Worm (Caenorhabditis elegans) whole organism, L4 larva: ENCODE results near the gene ZK1055.6.

Experiments used
- F37D6.2 ChIP-seq: sonication (generic microtip); optimal IDR thresholded peaks from 2 replicates; lab custom pipeline; 2016; ENCODE audit warnings: mild to moderate bottlenecking, missing genetic modification characterization, missing compliant biosample characterization
- ZK546.5 ChIP-seq, 2 experiments: sonication (generic microtip); optimal IDR thresholded peaks; 2 replicates each; lab custom pipeline; 2017; ENCODE audit warnings: missing biosample characterization in 2 of 2, missing genetic modification characterization in 2 of 2
- ceh-20 ChIP-seq: fragments of 200-800 bp; sonication (Bioruptor generic); IDR thresholded peaks from 2 replicates; pipeline ENCODE4 v1.3.6; 2022; ENCODE audit warnings: missing genetic modification reagents, missing genetic modification characterization, missing compliant biosample characterization
- ceh-28 ChIP-seq: fragments of 150-350 bp; optimal IDR thresholded peaks from 2 replicates; lab custom pipeline; 2014; ENCODE audit warnings: missing biosample characterization, missing genetic modification reagents, missing genetic modification characterization
- ceh-44 ChIP-seq: fragments of 200-800 bp; sonication (Bioruptor generic); IDR thresholded peaks from 2 replicates; pipeline ENCODE4 v1.3.6; 2022; ENCODE audit warnings: missing genetic modification reagents, missing genetic modification characterization, missing compliant biosample characterization
- ceh-82 ChIP-seq: sonication (generic microtip); optimal IDR thresholded peaks from 2 replicates; lab custom pipeline; 2017; ENCODE audit warnings: missing biosample characterization, missing genetic modification characterization
- ces-1 ChIP-seq: fragments of 150-350 bp; sonication (generic microtip); optimal IDR thresholded peaks from 4 replicates; lab custom pipeline; 2014; ENCODE audit warnings: missing biosample characterization, missing genetic modification reagents, missing genetic modification characterization
- cey-2 ChIP-seq: sonication (generic microtip); optimal IDR thresholded peaks from 3 replicates; lab custom pipeline; 2017; ENCODE audit warnings: missing genetic modification characterization, mild to moderate bottlenecking, missing compliant biosample characterization, antibody characterized with exemption, borderline replicate concordance; ENCODE audit not compliant: insufficient read depth
- daf-16 ChIP-seq, 3 experiments: sonication (generic microtip); optimal IDR thresholded peaks; 2 replicates each; lab custom pipeline; 2016 to 2017; ENCODE audit warnings: missing genetic modification characterization in 3 of 3, missing genetic modification reagents in 3 of 3, mild to moderate bottlenecking in 2 of 3, missing compliant biosample characterization in 2 of 3, missing biosample characterization in 1 of 3, moderate library complexity in 1 of 3
- daf-19 ChIP-seq: fragments of 200-800 bp; sonication (Bioruptor generic); conservative IDR thresholded peaks from 2 replicates; pipeline ENCODE4 v1.3.6; 2022; ENCODE audit warnings: missing genetic modification characterization, missing compliant biosample characterization
- dmd-9 ChIP-seq: fragments of 200-800 bp; sonication (Bioruptor generic); IDR thresholded peaks from 2 replicates; pipeline ENCODE4 v1.3.6; 2022; ENCODE audit warnings: missing genetic modification reagents, missing genetic modification characterization, missing compliant biosample characterization
- duxl-1 ChIP-seq: sonication (generic microtip); optimal IDR thresholded peaks from 2 replicates; lab custom pipeline; 2016; ENCODE audit warnings: mild to moderate bottlenecking, missing genetic modification characterization, moderate library complexity, missing compliant biosample characterization; ENCODE audit not compliant: poor library complexity
- dve-1 ChIP-seq: sonication (generic microtip); optimal IDR thresholded peaks from 2 replicates; lab custom pipeline; 2017; ENCODE audit warnings: antibody characterized with exemption, mild to moderate bottlenecking, missing genetic modification characterization, missing compliant biosample characterization; ENCODE audit not compliant: insufficient read depth
- egl-27 ChIP-seq: sonication (generic microtip); optimal IDR thresholded peaks from 3 replicates; lab custom pipeline; 2017; ENCODE audit warnings: missing biosample characterization, missing genetic modification reagents, missing genetic modification characterization
- hif-1 ChIP-seq, 2 experiments: sonication (generic microtip); optimal IDR thresholded peaks; 2 replicates each; lab custom pipeline; 2016 to 2017; ENCODE audit warnings: missing compliant biosample characterization in 2 of 2, missing genetic modification characterization in 2 of 2, missing genetic modification reagents in 2 of 2, missing genotype in 2 of 2, mild to moderate bottlenecking in 1 of 2
- hlh-11 ChIP-seq: fragments of 200-800 bp; sonication (Bioruptor generic); optimal IDR thresholded peaks from 2 replicates; lab custom pipeline; 2018; ENCODE audit warnings: mild to moderate bottlenecking, missing genetic modification characterization, missing compliant biosample characterization
- jun-1 ChIP-seq: fragments of 150-350 bp; optimal IDR thresholded peaks from 2 replicates; lab custom pipeline; 2014; ENCODE audit warnings: missing biosample characterization, missing genetic modification reagents, missing genetic modification characterization
- lin-15B ChIP-seq: fragments of 150-350 bp; sonication (generic microtip); optimal IDR thresholded peaks from 3 replicates; lab custom pipeline; 2014; ENCODE audit warnings: missing biosample characterization, missing genetic modification characterization
- lin-29 ChIP-seq: fragments of 200-800 bp; sonication (Bioruptor generic); IDR thresholded peaks from 2 replicates; pipeline ENCODE4 v1.3.6; 2022; ENCODE audit warnings: missing genetic modification reagents, missing genetic modification characterization, missing compliant biosample characterization
- lin-39 ChIP-seq: fragments of 150-350 bp; optimal IDR thresholded peaks from 2 replicates; lab custom pipeline; 2014; ENCODE audit warnings: missing biosample characterization, missing genetic modification reagents, missing genetic modification characterization
- lsy-2 ChIP-seq, 2 experiments: fragments of 150-350 bp in 1 of 2; sonication (generic microtip) in 1 of 2; optimal IDR thresholded peaks; 2 replicates each; lab custom pipeline; 2014 to 2017; ENCODE audit warnings: missing biosample characterization in 2 of 2, missing genetic modification characterization in 2 of 2
- madf-9 ChIP-seq: fragments of 200-800 bp; sonication (Bioruptor generic); conservative IDR thresholded peaks from 2 replicates; pipeline ENCODE4 v1.3.6; 2022; ENCODE audit warnings: missing genetic modification reagents, missing genetic modification characterization, missing compliant biosample characterization
- nhr-10 ChIP-seq: fragments of 150-350 bp; optimal IDR thresholded peaks from 2 replicates; lab custom pipeline; 2014; ENCODE audit warnings: missing biosample characterization, missing genetic modification characterization
- nhr-102 ChIP-seq: sonication (generic microtip); optimal IDR thresholded peaks from 2 replicates; lab custom pipeline; 2016; ENCODE audit warnings: mild to moderate bottlenecking, missing genetic modification characterization, moderate library complexity, missing compliant biosample characterization
- nhr-237 ChIP-seq: sonication (generic microtip); optimal IDR thresholded peaks from 2 replicates; lab custom pipeline; 2017; ENCODE audit warnings: missing biosample characterization, missing genetic modification characterization
- nhr-41 ChIP-seq: fragments of 200-800 bp; sonication (Bioruptor generic); IDR thresholded peaks from 2 replicates; pipeline ENCODE4 v1.3.6; 2022; ENCODE audit warnings: missing genetic modification reagents, missing genetic modification characterization, missing compliant biosample characterization
- php-3 ChIP-seq: fragments of 200-800 bp; sonication (Bioruptor generic); IDR thresholded peaks from 2 replicates; pipeline ENCODE4 v1.3.6; 2022; ENCODE audit warnings: missing genetic modification reagents, missing genetic modification characterization, missing compliant biosample characterization
- pqm-1 ChIP-seq: sonication (generic microtip); optimal IDR thresholded peaks from 2 replicates; lab custom pipeline; 2017; ENCODE audit warnings: missing biosample characterization, missing genetic modification characterization
- sdz-12 ChIP-seq: fragments of 200-800 bp; sonication (Bioruptor generic); optimal IDR thresholded peaks from 2 replicates; lab custom pipeline; 2018; ENCODE audit warnings: mild to moderate bottlenecking, missing genetic modification characterization, missing compliant biosample characterization
- skn-1 ChIP-seq: fragments of 150-350 bp; optimal IDR thresholded peaks from 2 replicates; lab custom pipeline; 2014; ENCODE audit warnings: missing biosample characterization, missing genetic modification characterization
- spr-3 ChIP-seq: fragments of 200-800 bp; sonication (Bioruptor generic); optimal IDR thresholded peaks from 2 replicates; lab custom pipeline; 2018; ENCODE audit warnings: mild to moderate bottlenecking, missing genetic modification characterization, missing compliant biosample characterization
- unc-62 ChIP-seq, 3 experiments: fragments of 150-350 bp in 1 of 3; sonication (generic microtip); optimal IDR thresholded peaks in 2 of 3; peaks in 1 of 3; 1 replicate in 1 of 3; 2 replicates in 2 of 3; lab custom pipeline; 2014 to 2017; ENCODE audit warnings: missing biosample characterization in 3 of 3, missing genetic modification characterization in 3 of 3, missing genetic modification reagents in 3 of 3, missing genotype in 1 of 3
- zfp-3 ChIP-seq: fragments of 200-800 bp; sonication (Bioruptor generic); conservative IDR thresholded peaks from 2 replicates; pipeline ENCODE4 v1.3.6; 2022; ENCODE audit warnings: missing genetic modification reagents, missing genetic modification characterization, missing compliant biosample characterization
- ztf-11 ChIP-seq: fragments of 150-350 bp; optimal IDR thresholded peaks from 2 replicates; lab custom pipeline; 2014; ENCODE audit warnings: missing biosample characterization, missing genetic modification characterization

The ZK1055.6 gene

ce11 chrV:6551707-6552390 is 50.6 kb downstream of the ZK1055.6 start, which contains the start of gene twk-10 (continued):
- no peak for TF ChIP-seq nhr-102
- TF ChIP-seq ZK546.5 (tag; optimal IDR thresholded peaks at IDR 0.05; lab: Kevin White, UChicago), result no peak
- no peak for TF ChIP-seq ceh-82 (tag; lab: Kevin White, UChicago)
- no peak for TF ChIP-seq ceh-28 (tag; lab: Kevin White, UChicago)
- no peak for TF ChIP-seq egl-27 (tag; lab: Kevin White, UChicago)
- TF ChIP-seq lsy-2 (tag; optimal IDR thresholded peaks at IDR 0.05; lab: Kevin White, UChicago), result no peak
- no peak for TF ChIP-seq sdz-12 (GFP tag; lab: Kevin White, UChicago)
- no peak for TF ChIP-seq php-3 (GFP tag; lab: Robert Waterston, UW)
- TF ChIP-seq madf-9, result peak; percentile 75; the same call in 1 of the 2 replicates
- TF ChIP-seq jun-1 (tag; lab: Kevin White, UChicago), result no peak
- TF ChIP-seq ceh-20 (GFP tag; lab: Robert Waterston, UW), result no peak
- no peak for TF ChIP-seq skn-1
- TF ChIP-seq nhr-41 (GFP tag; lab: Robert Waterston, UW), result 0 out of 2 replicates have a peak, but pooled peaks have one; percentile 34
- peak; percentile 21 for TF ChIP-seq duxl-1 (tag; lab: Kevin White, UChicago)
- no peak for TF ChIP-seq hlh-11 (tag; lab: Kevin White, UChicago)
- 0 out of 2 replicates have a peak, but pooled peaks have one; percentile 70 for TF ChIP-seq dmd-9 (GFP tag; lab: Robert Waterston, UW)
- peak; percentile 70; the same call in 1 of the 2 replicates for TF ChIP-seq ceh-44
- TF ChIP-seq spr-3 (GFP tag; lab: Kevin White, UChicago), result no peak
- no peak for TF ChIP-seq ces-1 (GFP tag; lab: Kevin White, UChicago)
- TF ChIP-seq zfp-3 (GFP tag; lab: Robert Waterston, UW), result no peak
- TF ChIP-seq dve-1 (tag; lab: Kevin White, UChicago), result peak; percentile 63
- TF ChIP-seq nhr-237 (tag; lab: Kevin White, UChicago), result no peak
- no peak for TF ChIP-seq pqm-1 (tag; lab: Kevin White, UChicago)
- TF ChIP-seq ztf-11 (tag; lab: Kevin White, UChicago), result no peak
- TF ChIP-seq F37D6.2 (tag; lab: Kevin White, UChicago), result no peak
- no peak for TF ChIP-seq cey-2 (tag; lab: Kevin White, UChicago)
- no peak for TF ChIP-seq nhr-10
- TF ChIP-seq daf-19, result 0 out of 2 replicates have a peak, but pooled peaks have one; percentile 63
- TF ChIP-seq lin-29 (GFP tag; lab: Robert Waterston, UW), result no peak
- no peak for TF ChIP-seq lin-39 (tag; lab: Kevin White, UChicago)

- TF ChIP-seq dve-1 (tag; lab: Kevin White, UChicago), result peak; percentile 1
- TF ChIP-seq unc-62 (GFP tag; optimal IDR thresholded peaks at IDR 0.05 in 1 of 2; lab: Kevin White, UChicago), result no peak
- no peak for TF ChIP-seq unc-62 (tag; optimal IDR thresholded peaks at IDR 0.05; lab: Kevin White, UChicago)
- no peak for TF ChIP-seq daf-16 (GFP tag; optimal IDR thresholded peaks at IDR 0.05; lab: Kevin White, UChicago)
- TF ChIP-seq daf-16 (tag; optimal IDR thresholded peaks at IDR 0.05; lab: Kevin White, UChicago), result peak; percentile 53
- no peak for TF ChIP-seq lin-15B (tag; lab: Kevin White, UChicago)
- no peak for TF ChIP-seq ztf-11 (tag; lab: Kevin White, UChicago)
- TF ChIP-seq hif-1 (tag; optimal IDR thresholded peaks at IDR 0.05; lab: Kevin White, UChicago), result no peak
- TF ChIP-seq, all 104 proteins: peak for 2
These were observed 52.5 kb downstream of the ZK1055.6 start, which contains the start of gene lipl-4 for ce11 chrV:6549871-6550270. Gene lipl-4, plus strand, starts transcription at chrV:6550171.
